Worm (Caenorhabditis elegans) whole organism, young adult: ENCODE data around the gene tag-65.

Source experiments
- B0035.1 ChIP-seq: sonication (generic microtip); optimal IDR thresholded peaks from 2 replicates; lab custom pipeline; 2016; ENCODE audit warnings: missing genetic modification characterization, mild to moderate bottlenecking, missing compliant biosample characterization, missing genotype, missing genetic modification reagents
- B0336.3 ChIP-seq: fragments of 200-800 bp; sonication (Bioruptor generic); IDR thresholded peaks from 2 replicates; pipeline ENCODE4 v1.3.6; 2022; ENCODE audit warnings: missing genetic modification characterization, missing compliant biosample characterization
- D2030.7 ChIP-seq: fragments of 200-800 bp; sonication (Bioruptor generic); IDR thresholded peaks from 2 replicates; pipeline ENCODE4 v1.3.6; 2022; ENCODE audit warnings: missing genetic modification reagents, missing genetic modification characterization, missing compliant biosample characterization
- F10E7.11 ChIP-seq: sonication (generic microtip); optimal IDR thresholded peaks from 2 replicates; lab custom pipeline; 2017; ENCODE audit warnings: mild to moderate bottlenecking, missing genetic modification characterization, moderate library complexity, missing compliant biosample characterization
- F39B2.1 ChIP-seq: fragments of 200-800 bp; sonication (Bioruptor generic); IDR thresholded peaks from 2 replicates; pipeline ENCODE4 v1.3.6; 2022; ENCODE audit warnings: missing genetic modification reagents, missing genetic modification characterization, missing compliant biosample characterization
- F49E8.2 ChIP-seq: sonication (generic microtip); optimal IDR thresholded peaks from 3 replicates; lab custom pipeline; 2017; ENCODE audit warnings: missing genetic modification characterization, mild to moderate bottlenecking, missing compliant biosample characterization, antibody characterized with exemption, moderate library complexity; ENCODE audit not compliant: insufficient read depth
- T07F8.4 ChIP-seq: sonication (generic microtip); optimal IDR thresholded peaks from 2 replicates; lab custom pipeline; 2016; ENCODE audit warnings: mild to moderate bottlenecking, missing genetic modification characterization, moderate library complexity, missing compliant biosample characterization
- Y53F4B.3 ChIP-seq: fragments of 200-800 bp; sonication (Bioruptor generic); IDR thresholded peaks from 2 replicates; pipeline ENCODE4 v1.3.6; 2022; ENCODE audit warnings: missing genetic modification reagents, missing genetic modification characterization, missing compliant biosample characterization
- Y56A3A.18 ChIP-seq: fragments of 200-800 bp; sonication (Bioruptor generic); IDR thresholded peaks from 2 replicates; pipeline ENCODE4 v1.3.6; 2022; ENCODE audit warnings: missing genetic modification reagents, missing genetic modification characterization, missing compliant biosample characterization
- Y67H2A.10 ChIP-seq: fragments of 200-800 bp; sonication (Bioruptor generic); conservative IDR thresholded peaks from 2 replicates; pipeline ENCODE4 v1.3.6; 2022; ENCODE audit warnings: missing genetic modification reagents, missing genetic modification characterization, missing compliant biosample characterization
- ZK185.1 ChIP-seq: sonication (generic microtip); optimal IDR thresholded peaks from 2 replicates; lab custom pipeline; 2016; ENCODE audit warnings: mild to moderate bottlenecking, missing genetic modification characterization, missing compliant biosample characterization; ENCODE audit not compliant: poor library complexity, severe bottlenecking
- aptf-3 ChIP-seq: fragments of 200-800 bp; sonication (Bioruptor generic); IDR thresholded peaks from 2 replicates; pipeline ENCODE4 v1.3.6; 2022; ENCODE audit warnings: missing genetic modification characterization, missing compliant biosample characterization
- attf-3 ChIP-seq: fragments of 200-800 bp; sonication (Bioruptor generic); conservative IDR thresholded peaks from 2 replicates; pipeline ENCODE4 v1.3.6; 2022; ENCODE audit warnings: missing genetic modification reagents, missing genetic modification characterization, missing compliant biosample characterization
- bed-2 ChIP-seq: fragments of 200-800 bp; sonication (Bioruptor generic); IDR thresholded peaks from 2 replicates; pipeline ENCODE4 v1.3.6; 2022; ENCODE audit warnings: missing genetic modification reagents, missing genetic modification characterization, missing compliant biosample characterization
- ccch-3 ChIP-seq: fragments of 200-800 bp; sonication (Bioruptor generic); optimal IDR thresholded peaks from 2 replicates; lab custom pipeline; 2018; ENCODE audit warnings: mild to moderate bottlenecking, missing genetic modification characterization, missing compliant biosample characterization
- ceh-27 ChIP-seq: fragments of 200-800 bp; sonication (Bioruptor generic); optimal IDR thresholded peaks from 2 replicates; lab custom pipeline; 2018; ENCODE audit warnings: mild to moderate bottlenecking, missing genetic modification characterization, moderate library complexity, missing compliant biosample characterization
- ceh-91 ChIP-seq: fragments of 200-800 bp; sonication (Bioruptor generic); IDR thresholded peaks from 2 replicates; pipeline ENCODE4 v1.3.6; 2022; ENCODE audit warnings: missing genetic modification reagents, missing genetic modification characterization, missing compliant biosample characterization
- dox-1 ChIP-seq: fragments of 200-800 bp; sonication (Bioruptor generic); IDR thresholded peaks from 2 replicates; pipeline ENCODE4 v1.3.6; 2022; ENCODE audit warnings: missing genetic modification reagents, missing genetic modification characterization, missing compliant biosample characterization
- dpff-1 ChIP-seq: sonication (generic microtip); optimal IDR thresholded peaks from 2 replicates; lab custom pipeline; 2017; ENCODE audit warnings: mild to moderate bottlenecking, missing genetic modification characterization, missing compliant biosample characterization
- dpl-1 ChIP-seq: fragments of 150-350 bp; optimal IDR thresholded peaks from 2 replicates; lab custom pipeline; 2014; ENCODE audit warnings: missing biosample characterization, missing genetic modification reagents, missing genetic modification characterization
- ekl-4 ChIP-seq: fragments of 200-800 bp; sonication (Bioruptor generic); IDR thresholded peaks from 2 replicates; pipeline ENCODE4 v1.3.6; 2022; ENCODE audit warnings: missing genetic modification reagents, missing genetic modification characterization, missing compliant biosample characterization
- ets-4 ChIP-seq: fragments of 200-800 bp; sonication (Bioruptor generic); optimal IDR thresholded peaks from 2 replicates; lab custom pipeline; 2018; ENCODE audit warnings: mild to moderate bottlenecking, missing genetic modification characterization, missing compliant biosample characterization
- hlh-26 ChIP-seq: fragments of 200-800 bp; sonication (Bioruptor generic); conservative IDR thresholded peaks from 2 replicates; pipeline ENCODE4 v1.3.6; 2022; ENCODE audit warnings: missing genetic modification reagents, missing genetic modification characterization, missing compliant biosample characterization
- hmg-1.2 ChIP-seq: fragments of 200-800 bp; sonication (Bioruptor generic); IDR thresholded peaks from 2 replicates; pipeline ENCODE4 v1.3.6; 2022; ENCODE audit warnings: missing genetic modification reagents, missing genetic modification characterization, missing compliant biosample characterization
- hsf-1 ChIP-seq: fragments of 200-800 bp; sonication (Bioruptor generic); IDR thresholded peaks from 2 replicates; pipeline ENCODE4 v1.3.6; 2022; ENCODE audit warnings: missing genetic modification reagents, missing genetic modification characterization, missing compliant biosample characterization
- lin-54 ChIP-seq: fragments of 200-800 bp; sonication (Bioruptor generic); optimal IDR thresholded peaks from 2 replicates; lab custom pipeline; 2018; ENCODE audit warnings: mild to moderate bottlenecking, missing genetic modification characterization, missing compliant biosample characterization
- lsy-27 ChIP-seq: sonication (generic microtip); optimal IDR thresholded peaks from 2 replicates; lab custom pipeline; 2017; ENCODE audit warnings: missing genetic modification characterization, mild to moderate bottlenecking, missing compliant biosample characterization, antibody characterized with exemption, missing genotype, borderline replicate concordance; ENCODE audit not compliant: insufficient read depth
- madf-6 ChIP-seq: fragments of 200-800 bp; sonication (Bioruptor generic); IDR thresholded peaks from 2 replicates; pipeline ENCODE4 v1.3.6; 2022; ENCODE audit warnings: missing genetic modification reagents, missing genetic modification characterization, missing compliant biosample characterization
- madf-8 ChIP-seq: fragments of 200-800 bp; sonication (Bioruptor generic); conservative IDR thresholded peaks from 2 replicates; pipeline ENCODE4 v1.3.6; 2022; ENCODE audit warnings: missing genetic modification reagents, missing genetic modification characterization, missing compliant biosample characterization
- mel-28 ChIP-seq: sonication (generic microtip); optimal IDR thresholded peaks from 2 replicates; lab custom pipeline; 2016; ENCODE audit warnings: borderline replicate concordance, mild to moderate bottlenecking, missing genetic modification characterization, missing compliant biosample characterization
- mxl-1 ChIP-seq: sonication (generic microtip); optimal IDR thresholded peaks from 2 replicates; lab custom pipeline; 2016; ENCODE audit warnings: missing genetic modification characterization, missing compliant biosample characterization
- nfya-2 ChIP-seq: fragments of 200-800 bp; sonication (Bioruptor generic); IDR thresholded peaks from 2 replicates; pipeline ENCODE4 v1.3.6; 2022; ENCODE audit warnings: missing genetic modification reagents, missing genetic modification characterization, missing compliant biosample characterization
- nhr-179 ChIP-seq: sonication (generic microtip); optimal IDR thresholded peaks from 2 replicates; lab custom pipeline; 2016; ENCODE audit warnings: mild to moderate bottlenecking, missing genetic modification characterization, missing compliant biosample characterization
- repo-1 ChIP-seq: sonication (generic microtip); optimal IDR thresholded peaks from 2 replicates; lab custom pipeline; 2017; ENCODE audit warnings: mild to moderate bottlenecking, missing genetic modification characterization, missing compliant biosample characterization
- sea-2 ChIP-seq: fragments of 200-800 bp; sonication (Bioruptor generic); IDR thresholded peaks from 2 replicates; pipeline ENCODE4 v1.3.6; 2022; ENCODE audit warnings: missing genetic modification characterization, missing compliant biosample characterization
- somi-1 ChIP-seq: fragments of 200-800 bp; sonication (Bioruptor generic); optimal IDR thresholded peaks from 2 replicates; lab custom pipeline; 2018; ENCODE audit warnings: mild to moderate bottlenecking, missing genetic modification characterization, missing compliant biosample characterization
- tbx-9 ChIP-seq: sonication (generic microtip); optimal IDR thresholded peaks from 2 replicates; lab custom pipeline; 2016; ENCODE audit warnings: borderline replicate concordance, missing genetic modification characterization, inconsistent platforms, missing compliant biosample characterization
- unc-130 ChIP-seq: sonication (generic microtip); optimal IDR thresholded peaks from 2 replicates; lab custom pipeline; 2016; ENCODE audit warnings: missing genetic modification reagents, missing genetic modification characterization, missing compliant biosample characterization
- ztf-28 ChIP-seq: fragments of 200-800 bp; sonication (Bioruptor generic); IDR thresholded peaks from 2 replicates; pipeline ENCODE4 v1.3.6; 2022; ENCODE audit warnings: missing genetic modification reagents, missing genetic modification characterization, missing compliant biosample characterization
- ztf-6 ChIP-seq: fragments of 200-800 bp; sonication (Bioruptor generic); IDR thresholded peaks from 2 replicates; pipeline ENCODE4 v1.3.6; 2022; ENCODE audit warnings: missing genetic modification reagents, missing genetic modification characterization, missing compliant biosample characterization

tag-65 gene

ce11 chrV:13694103-13694502 lies 15.7 kb upstream of the tag-65 start:
- TF ChIP-seq attf-3 (GFP tag; lab: Robert Waterston, UW) (no peak), dox-1 (GFP tag; lab: Robert Waterston, UW) (no peak), B0336.3 (GFP tag; lab: Robert Waterston, UW) (no peak)
- TF ChIP-seq, all 124 proteins: peak for 0

DNA sequence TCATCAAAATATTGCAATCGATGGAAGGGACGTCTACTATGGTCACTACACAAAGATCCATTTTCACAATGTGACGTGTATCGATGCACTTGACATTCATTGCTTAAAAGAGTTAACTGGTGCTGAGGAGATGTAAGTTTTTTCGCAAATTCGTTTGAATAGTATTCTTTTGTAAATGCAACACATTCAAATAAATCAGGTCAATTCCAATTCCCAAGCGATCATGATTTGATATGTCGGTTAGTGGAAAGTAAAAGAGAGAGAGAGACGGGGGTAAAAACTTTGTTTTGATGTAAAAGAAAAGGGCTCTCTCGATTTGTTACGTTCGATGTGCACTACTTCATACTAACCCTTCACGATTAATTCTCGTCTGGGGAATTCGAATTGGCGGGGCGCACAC lies 11.9 kb upstream of the tag-65 start:
- TF ChIP-seq B0035.1 (tag; lab: Kevin White, UChicago) = no peak
- TF ChIP-seq F39B2.1 (GFP tag; lab: Robert Waterston, UW) = no peak
- no peak for TF ChIP-seq unc-130 (GFP tag; lab: Kevin White, UChicago)
- no peak for TF ChIP-seq hmg-1.2 (GFP tag; lab: Robert Waterston, UW)
- TF ChIP-seq ccch-3 = no peak
- no peak for TF ChIP-seq F10E7.11
- no peak for TF ChIP-seq sea-2 (GFP tag; lab: Robert Waterston, UW)
- TF ChIP-seq tbx-9 = no peak
- no peak for TF ChIP-seq madf-8 (GFP tag; lab: Robert Waterston, UW)
- no peak for TF ChIP-seq ekl-4 (GFP tag; lab: Robert Waterston, UW)
- TF ChIP-seq mel-28 (tag; lab: Kevin White, UChicago) = no peak
- no peak for TF ChIP-seq madf-6 (GFP tag; lab: Robert Waterston, UW)
- no peak for TF ChIP-seq lin-54 (GFP tag; lab: Kevin White, UChicago)
- no peak for TF ChIP-seq ZK185.1 (tag; lab: Kevin White, UChicago)
- no peak for TF ChIP-seq D2030.7 (GFP tag; lab: Robert Waterston, UW)

DNA sequence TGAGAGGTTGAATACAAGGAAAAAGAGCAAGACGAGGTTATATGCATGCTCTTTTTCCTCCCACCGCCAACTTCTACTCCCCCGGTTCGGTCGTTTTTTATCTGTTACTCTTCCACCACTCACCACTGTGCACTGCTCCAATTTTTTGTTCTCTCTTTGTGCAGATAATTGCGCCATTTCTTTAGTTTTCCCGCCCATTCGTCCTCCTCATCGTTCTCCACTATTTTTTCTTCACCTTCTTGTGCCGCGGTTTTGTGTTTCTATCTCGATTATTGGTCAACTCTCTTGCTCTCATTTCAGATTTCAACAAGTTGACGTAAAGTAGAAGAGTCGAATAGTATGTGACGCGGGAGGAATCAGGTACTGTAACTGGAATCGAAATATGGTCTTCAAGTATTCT lies 11.2 kb upstream of the tag-65 start, which contains the start of gene T01D3.1:
T01D3.1 (plus strand) TSS at position 301 of the 400 bp plus-strand sequence.
- TF ChIP-seq B0035.1 (tag; lab: Kevin White, UChicago) (no peak), dpff-1 (no peak), aptf-3 (GFP tag; lab: Robert Waterston, UW) (no peak), somi-1 (no peak), Y56A3A.18 (no peak), T07F8.4 (no peak), Y53F4B.3 (no peak), ceh-91 (GFP tag; lab: Robert Waterston, UW) (no peak), repo-1 (tag; lab: Kevin White, UChicago) (no peak), hlh-26 (GFP tag; lab: Robert Waterston, UW) (no peak), dpl-1 (GFP tag; lab: Kevin White, UChicago) (no peak), F49E8.2 (tag; lab: Kevin White, UChicago) (no peak), Y67H2A.10 (GFP tag; lab: Robert Waterston, UW) (no peak), mxl-1 (no peak), nhr-179 (no peak), hsf-1 (GFP tag; lab: Robert Waterston, UW) (no peak), B0336.3 (GFP tag; lab: Robert Waterston, UW) (no peak)

DNA sequence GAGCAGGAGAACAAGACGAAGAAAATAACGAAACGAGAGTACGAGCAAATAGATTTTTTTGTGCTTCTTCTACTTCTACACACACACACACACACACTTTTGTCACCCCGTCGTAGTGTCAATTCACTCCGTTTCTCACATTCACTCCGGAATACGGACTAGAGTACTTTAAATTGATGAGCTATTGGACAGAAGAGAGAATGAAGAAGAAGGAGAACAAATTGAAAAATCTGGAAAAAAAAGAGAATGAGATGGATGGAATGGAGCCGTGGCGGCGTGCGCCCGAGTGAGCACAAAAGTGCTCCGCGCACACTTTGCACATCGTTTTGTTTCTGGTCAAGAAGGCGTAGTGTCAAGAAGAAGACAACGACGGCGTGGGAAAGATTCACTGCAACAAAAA lies 9.1 kb upstream of the tag-65 start:
- TF ChIP-seq ceh-27 (GFP tag; lab: Kevin White, UChicago) (no peak), bed-2 (GFP tag; lab: Robert Waterston, UW) (no peak), lsy-27 (tag; lab: Kevin White, UChicago) (no peak), nfya-2 (GFP tag; lab: Robert Waterston, UW) (no peak), F49E8.2 (tag; lab: Kevin White, UChicago) (no peak), ets-4 (GFP tag; lab: Kevin White, UChicago) (no peak), ceh-91 (GFP tag; lab: Robert Waterston, UW) (no peak), ztf-6 (GFP tag; lab: Robert Waterston, UW) (no peak), ztf-28 (GFP tag; lab: Robert Waterston, UW) (no peak), lin-54 (GFP tag; lab: Kevin White, UChicago) (no peak)
